In the genomic region with DNA sequence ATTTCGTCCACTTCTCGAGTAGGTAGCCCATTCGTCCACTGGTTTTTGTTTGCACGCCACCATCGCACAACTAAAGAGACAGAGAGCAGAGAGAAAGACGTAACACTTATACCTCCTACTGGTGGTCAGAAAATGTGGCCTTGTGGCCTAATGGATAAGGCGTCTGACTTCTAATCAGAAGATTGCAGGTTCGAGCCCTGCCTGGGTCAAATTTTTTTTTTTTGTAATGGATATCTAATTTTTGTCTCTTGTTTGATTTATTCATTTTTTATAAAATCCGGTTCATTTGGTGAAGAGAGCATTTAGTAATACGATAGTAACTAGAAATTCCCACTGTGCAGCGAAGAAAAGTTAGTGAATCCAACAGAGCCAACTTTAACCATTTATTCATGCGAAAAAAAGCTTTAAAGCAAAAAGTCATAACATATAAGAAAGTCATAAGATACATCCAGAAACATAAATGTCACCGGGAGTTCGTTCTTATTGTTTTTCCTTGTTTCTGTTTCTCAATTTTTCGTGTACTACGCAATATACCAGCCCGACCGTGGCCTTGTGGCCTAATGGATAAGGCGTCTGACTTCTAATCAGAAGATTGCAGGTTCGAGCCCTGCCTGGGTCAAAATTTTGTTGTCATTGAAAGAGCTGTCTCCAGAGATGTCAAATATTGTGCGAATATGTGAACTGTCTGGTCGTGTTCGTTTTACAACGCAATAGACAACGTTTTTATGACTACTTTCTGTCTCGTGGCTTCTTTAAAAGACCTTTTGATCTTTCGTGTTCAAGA, we compare ENCODE assay signal across 2 worm cellular contexts.
A peak's percentile ranks its signal among the peaks of the same experiment; 100 is the strongest.
TF ChIP-seq lines count a peak whose summit lies in the region.

No protein-coding gene starts in this region.

TF ChIP-seq in whole organism, L4 larva, 104 proteins besides CTCF, POLR2A, EP300 and RAD21 (continued from another document):
- TF ChIP-seq duxl-1 (tag; optimal IDR thresholded peaks at IDR 0.05; lab: Kevin White, UChicago; ENCODE audit: poor library complexity) = peak; percentile 50
- no peak; the same call in 1 of the 2 replicates for TF ChIP-seq mxl-2 (GFP tag; conservative IDR thresholded peaks at IDR 0.05; lab: Robert Waterston, UW)
- TF ChIP-seq hmg-1.1 (GFP tag; IDR thresholded peaks at IDR 0.05; lab: Robert Waterston, UW) = peak; percentile 83
- 0 out of 2 replicates have a peak, but pooled peaks have one; percentile 43 for TF ChIP-seq php-3 (GFP tag; IDR thresholded peaks at IDR 0.05; lab: Robert Waterston, UW)
- peak in 1 of 2 experiments; percentile 81; a peak in 1 of 4 replicates for TF ChIP-seq madf-5 (GFP tag; IDR thresholded peaks at IDR 0.05; lab: Robert Waterston, UW)
- TF ChIP-seq nhr-11 (tag; optimal IDR thresholded peaks at IDR 0.05; lab: Kevin White, UChicago) = no peak
- no peak for TF ChIP-seq unc-130 (GFP tag; optimal IDR thresholded peaks at IDR 0.05; lab: Kevin White, UChicago)

TF ChIP-seq in whole organism, late embryonic, 69 proteins besides CTCF, POLR2A, EP300 and RAD21 (continued from another document):
- TF ChIP-seq hlh-13 (GFP tag; optimal IDR thresholded peaks at IDR 0.05; lab: Kevin White, UChicago) (peak; percentile 50), zip-5 (tag; optimal IDR thresholded peaks at IDR 0.05; lab: Kevin White, UChicago) (peak; percentile 56), elt-2 (tag; optimal IDR thresholded peaks at IDR 0.05; lab: Kevin White, UChicago) (peak; percentile 86), F13H6.1 (tag; optimal IDR thresholded peaks at IDR 0.05; lab: Kevin White, UChicago) (no peak)
